Fruit fly (Drosophila melanogaster) whole organism, embryonic: ENCODE results near the gene Taf2.
A peak's percentile ranks its signal among the peaks of the same experiment; 100 is the strongest.

Source experiments
- Asciz ChIP-seq: fragments of 200-800 bp; sonication (Bioruptor generic); optimal IDR thresholded peaks from 2 replicates; lab custom pipeline; 2017; ENCODE audit warnings: missing biosample characterization, mild to moderate bottlenecking, missing genetic modification characterization, missing genetic modification reagents
- Atf-2 ChIP-seq: fragments of 200-800 bp; sonication (Bioruptor generic); optimal IDR thresholded peaks from 2 replicates; lab custom pipeline; 2016; ENCODE audit warnings: missing biosample characterization, missing genetic modification characterization
- Atf3 ChIP-seq: fragments of 200-800 bp; sonication (Bioruptor generic); optimal IDR thresholded peaks from 3 replicates; lab custom pipeline; 2016; ENCODE audit warnings: missing biosample characterization, missing genetic modification characterization
- Blimp-1 ChIP-seq: fragments of 200-800 bp; sonication (Bioruptor generic); optimal IDR thresholded peaks from 3 replicates; lab custom pipeline; 2018; ENCODE audit warnings: missing biosample characterization, missing genetic modification characterization, mild to moderate bottlenecking, moderate library complexity, missing genetic modification reagents
- BtbVII ChIP-seq: fragments of 200-800 bp; sonication (Bioruptor generic); optimal IDR thresholded peaks from 3 replicates; lab custom pipeline; 2017; ENCODE audit warnings: missing biosample characterization, mild to moderate bottlenecking, missing genetic modification characterization
- C15 ChIP-seq: fragments of 200-800 bp; sonication (Bioruptor generic); IDR thresholded peaks from 3 replicates; pipeline ENCODE4 v1.3.6; 2022; ENCODE audit warnings: missing biosample characterization, missing genetic modification characterization
- CG10543 ChIP-seq: fragments of 200-800 bp; sonication (Bioruptor generic); optimal IDR thresholded peaks from 3 replicates; lab custom pipeline; 2017; ENCODE audit warnings: missing biosample characterization, mild to moderate bottlenecking, missing genetic modification characterization, moderate library complexity
- CG11456 ChIP-seq: fragments of 200-800 bp; sonication (Bioruptor generic); IDR thresholded peaks from 3 replicates; pipeline ENCODE4 v1.3.6; 2022; ENCODE audit warnings: missing biosample characterization, missing genetic modification characterization
- CG15011 ChIP-seq: fragments of 200-800 bp; sonication (Bioruptor generic); optimal IDR thresholded peaks from 3 replicates; lab custom pipeline; 2018; ENCODE audit warnings: missing biosample characterization, mild to moderate bottlenecking, missing genetic modification characterization
- CG1603 ChIP-seq: fragments of 200-800 bp; sonication (Bioruptor generic); optimal IDR thresholded peaks from 2 replicates; lab custom pipeline; 2019; ENCODE audit warnings: missing biosample characterization, mild to moderate bottlenecking, missing genetic modification characterization, moderate library complexity
- CG16813 ChIP-seq: fragments of 200-800 bp; sonication (Bioruptor generic); IDR thresholded peaks from 3 replicates; pipeline ENCODE4 v1.3.6; 2022; ENCODE audit warnings: missing biosample characterization, missing genetic modification characterization; ENCODE audit not compliant: partially characterized antibody
- CG17186 ChIP-seq: fragments of 200-800 bp; sonication (Bioruptor generic); optimal IDR thresholded peaks from 3 replicates; lab custom pipeline; 2017; ENCODE audit warnings: missing biosample characterization, missing genetic modification reagents, missing genetic modification characterization
- CG1792 ChIP-seq: fragments of 200-800 bp; sonication (Bioruptor generic); optimal IDR thresholded peaks from 2 replicates; lab custom pipeline; 2016; ENCODE audit warnings: missing biosample characterization, missing genetic modification characterization
- CG18476 ChIP-seq: fragments of 200-800 bp; sonication (Bioruptor generic); optimal IDR thresholded peaks from 2 replicates; lab custom pipeline; 2016; ENCODE audit warnings: missing biosample characterization, mild to moderate bottlenecking, missing genetic modification characterization
- CG18599 ChIP-seq: fragments of 200-800 bp; sonication (Bioruptor generic); optimal IDR thresholded peaks from 3 replicates; lab custom pipeline; 2017; ENCODE audit warnings: missing biosample characterization, missing genetic modification characterization, mild to moderate bottlenecking, moderate library complexity, missing genetic modification reagents
- CG18764 ChIP-seq: fragments of 200-800 bp; sonication (Bioruptor generic); optimal IDR thresholded peaks from 3 replicates; lab custom pipeline; 2016; ENCODE audit warnings: missing biosample characterization, missing genetic modification characterization
- CG2199 ChIP-seq: fragments of 200-800 bp; sonication (Bioruptor generic); IDR thresholded peaks from 3 replicates; pipeline ENCODE4 v1.3.6; 2022; ENCODE audit warnings: missing biosample characterization, missing genetic modification characterization
- CG2202 ChIP-seq: fragments of 200-800 bp; sonication (Bioruptor generic); optimal IDR thresholded peaks from 2 replicates; lab custom pipeline; 2018; ENCODE audit warnings: missing biosample characterization, mild to moderate bottlenecking, missing genetic modification characterization
- CG2889 ChIP-seq: fragments of 200-800 bp; sonication (Bioruptor generic); IDR thresholded peaks from 3 replicates; pipeline ENCODE4 v1.3.6; 2022; ENCODE audit warnings: missing biosample characterization, missing genetic modification characterization
- CG31365 ChIP-seq: fragments of 200-800 bp; sonication (Bioruptor generic); optimal IDR thresholded peaks from 2 replicates; lab custom pipeline; 2018; ENCODE audit warnings: missing biosample characterization, mild to moderate bottlenecking, missing genetic modification characterization
- CG3847 ChIP-seq: fragments of 200-800 bp; sonication (Bioruptor generic); IDR thresholded peaks from 2 replicates; pipeline ENCODE4 v1.3.6; 2022; ENCODE audit warnings: missing biosample characterization, missing genetic modification characterization
- CG4282 ChIP-seq: fragments of 200-800 bp; sonication (Bioruptor generic); optimal IDR thresholded peaks from 2 replicates; lab custom pipeline; 2016; ENCODE audit warnings: missing biosample characterization, missing genetic modification characterization
- CG4730 ChIP-seq: fragments of 200-800 bp; sonication (Bioruptor generic); IDR thresholded peaks from 2 replicates; pipeline ENCODE4 v1.3.6; 2022; ENCODE audit warnings: missing biosample characterization, missing genetic modification characterization
- CG7839 ChIP-seq: fragments of 200-800 bp; sonication (Bioruptor generic); optimal IDR thresholded peaks from 3 replicates; lab custom pipeline; 2018; ENCODE audit warnings: missing biosample characterization, mild to moderate bottlenecking, missing genetic modification characterization, moderate library complexity
- CoRest ChIP-seq: fragments of 200-800 bp; sonication (Bioruptor generic); optimal IDR thresholded peaks from 3 replicates; lab custom pipeline; 2018; ENCODE audit warnings: missing biosample characterization, mild to moderate bottlenecking, missing genetic modification characterization, moderate library complexity
- Dip2 ChIP-seq: fragments of 200-800 bp; sonication (Bioruptor generic); IDR thresholded peaks from 2 replicates; pipeline ENCODE4 v1.3.6; 2022; ENCODE audit warnings: missing biosample characterization, missing genetic modification characterization
- Drgx ChIP-seq: fragments of 200-800 bp; sonication (Bioruptor generic); IDR thresholded peaks from 2 replicates; pipeline ENCODE4 v1.3.6; 2022; ENCODE audit warnings: missing biosample characterization, missing genetic modification characterization
- Hand ChIP-seq: fragments of 200-800 bp; sonication (Bioruptor generic); optimal IDR thresholded peaks from 2 replicates; lab custom pipeline; 2017; ENCODE audit warnings: mild to moderate bottlenecking, missing biosample characterization, missing genetic modification reagents, missing genetic modification characterization
- Hmx ChIP-seq: fragments of 200-800 bp; sonication (Bioruptor generic); optimal IDR thresholded peaks from 2 replicates; lab custom pipeline; 2016; ENCODE audit warnings: missing biosample characterization, missing genetic modification characterization
- Hr3 ChIP-seq: fragments of 200-800 bp; sonication (Bioruptor generic); optimal IDR thresholded peaks from 3 replicates; lab custom pipeline; 2016; ENCODE audit warnings: missing biosample characterization, missing genetic modification characterization
- Mad ChIP-seq: fragments of 200-800 bp; sonication (Bioruptor generic); optimal IDR thresholded peaks from 2 replicates; lab custom pipeline; 2016; ENCODE audit warnings: missing biosample characterization, missing genetic modification characterization
- Max ChIP-seq: fragments of 200-800 bp; sonication (Bioruptor generic); optimal IDR thresholded peaks from 2 replicates; lab custom pipeline; 2016; ENCODE audit warnings: missing biosample characterization, mild to moderate bottlenecking, missing genetic modification characterization
- Mes4 ChIP-seq: fragments of 200-800 bp; sonication (Bioruptor generic); optimal IDR thresholded peaks from 2 replicates; lab custom pipeline; 2016; ENCODE audit warnings: missing biosample characterization, missing genetic modification characterization
- Poxn ChIP-seq: fragments of 200-800 bp; sonication (Bioruptor generic); IDR thresholded peaks from 2 replicates; pipeline ENCODE4 v1.3.6; 2022; ENCODE audit warnings: missing biosample characterization, missing genetic modification characterization
- TFAM ChIP-seq: fragments of 200-800 bp; sonication (Bioruptor generic); optimal IDR thresholded peaks from 2 replicates; lab custom pipeline; 2017; ENCODE audit warnings: missing biosample characterization, missing genetic modification characterization, inconsistent platforms
- bigmax ChIP-seq: fragments of 200-800 bp; sonication (Bioruptor generic); optimal IDR thresholded peaks from 2 replicates; lab custom pipeline; 2018; ENCODE audit warnings: missing biosample characterization, mild to moderate bottlenecking, missing genetic modification characterization
- cad ChIP-seq: fragments of >200 bp; optimal IDR thresholded peaks from 2 replicates; lab custom pipeline; 2017; ENCODE audit warnings: missing biosample characterization, missing genetic modification characterization
- cato ChIP-seq: fragments of 200-800 bp; sonication (Bioruptor generic); optimal IDR thresholded peaks from 2 replicates; lab custom pipeline; 2016; ENCODE audit warnings: missing biosample characterization, missing genetic modification characterization, borderline replicate concordance
- crol ChIP-seq: fragments of 200-800 bp; sonication (Bioruptor generic); IDR thresholded peaks from 2 replicates; pipeline ENCODE4 v1.3.6; 2022; ENCODE audit warnings: missing biosample characterization, missing genetic modification characterization
- eyg ChIP-seq: fragments of 200-800 bp; sonication (Bioruptor generic); optimal IDR thresholded peaks from 3 replicates; lab custom pipeline; 2016; ENCODE audit warnings: missing biosample characterization, missing genetic modification characterization
- fd3F ChIP-seq: fragments of 200-800 bp; sonication (Bioruptor generic); optimal IDR thresholded peaks from 2 replicates; lab custom pipeline; 2018; ENCODE audit warnings: missing biosample characterization, mild to moderate bottlenecking, missing genetic modification characterization, moderate library complexity
- fru ChIP-seq: fragments of >200 bp; optimal IDR thresholded peaks from 2 replicates; lab custom pipeline; 2017
- grau ChIP-seq: fragments of 200-800 bp; optimal IDR thresholded peaks from 3 replicates; lab custom pipeline; 2019; ENCODE audit warnings: missing biosample characterization, mild to moderate bottlenecking, missing genetic modification characterization, moderate library complexity
- ham ChIP-seq: fragments of 200-800 bp; sonication (Bioruptor generic); IDR thresholded peaks from 2 replicates; pipeline ENCODE4 v1.3.6; 2022; ENCODE audit warnings: missing biosample characterization, missing genetic modification characterization
- mld ChIP-seq: fragments of 200-800 bp; sonication (Bioruptor generic); IDR thresholded peaks from 3 replicates; pipeline ENCODE4 v1.3.6; 2022; ENCODE audit warnings: missing biosample characterization, missing genetic modification characterization; ENCODE audit not compliant: partially characterized antibody
- pros ChIP-seq: fragments of 200-800 bp; sonication (Bioruptor generic); optimal IDR thresholded peaks from 3 replicates; lab custom pipeline; 2019; ENCODE audit warnings: missing biosample characterization, mild to moderate bottlenecking, missing genetic modification characterization, moderate library complexity
- schlank ChIP-seq: fragments of 200-800 bp; sonication (Bioruptor generic); optimal IDR thresholded peaks from 2 replicates; lab custom pipeline; 2018; ENCODE audit warnings: missing biosample characterization, mild to moderate bottlenecking, missing genetic modification characterization
- scrt ChIP-seq: fragments of 200-800 bp; sonication (Bioruptor generic); optimal IDR thresholded peaks from 2 replicates; lab custom pipeline; 2018; ENCODE audit warnings: missing biosample characterization, mild to moderate bottlenecking, missing genetic modification characterization, moderate library complexity
- slp2 ChIP-seq: fragments of 200-800 bp; sonication (Bioruptor generic); optimal IDR thresholded peaks from 2 replicates; lab custom pipeline; 2016; ENCODE audit warnings: missing biosample characterization, missing genetic modification characterization
- toy ChIP-seq: fragments of 200-800 bp; sonication (Bioruptor generic); IDR thresholded peaks from 2 replicates; pipeline ENCODE4 v1.3.6; 2022; ENCODE audit warnings: missing biosample characterization, missing genetic modification characterization
- vnd ChIP-seq: fragments of 200-800 bp; sonication (Bioruptor generic); IDR thresholded peaks from 3 replicates; pipeline ENCODE4 v1.3.6; 2022; ENCODE audit warnings: missing biosample characterization, missing genetic modification characterization; ENCODE audit not compliant: partially characterized antibody
- zfh1 ChIP-seq: fragments of 200-800 bp; sonication (Bioruptor generic); IDR thresholded peaks from 3 replicates; pipeline ENCODE4 v1.3.6; 2022; ENCODE audit warnings: missing biosample characterization, missing genetic modification characterization

Gene Taf2

DNA sequence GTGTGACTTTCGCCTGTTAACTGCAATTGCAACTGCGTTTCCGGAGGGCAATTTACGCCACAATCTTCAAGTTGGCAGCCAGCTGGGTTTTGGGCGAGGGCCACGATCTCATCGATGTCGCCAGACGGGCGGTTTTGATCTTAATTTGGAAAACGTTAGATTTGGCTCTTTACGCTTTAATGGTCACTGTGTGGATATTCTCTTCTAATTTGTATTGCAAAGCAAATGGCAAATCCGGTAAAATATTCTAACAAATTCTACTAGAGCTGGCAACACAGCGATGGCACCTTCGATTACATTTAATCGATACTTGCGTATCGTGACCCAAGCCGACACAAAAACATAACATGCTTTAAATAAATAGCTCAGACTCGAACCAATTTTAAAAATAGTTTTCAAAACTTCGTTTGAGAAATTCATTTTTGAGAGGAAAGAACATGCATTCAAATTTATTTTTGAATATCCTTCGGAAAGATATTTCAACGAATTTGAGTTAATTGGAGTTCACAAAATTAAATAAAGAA, 51.9 kb downstream of the Taf2 start, which contains the start of gene I-2 (continued):
- TF ChIP-seq Asciz (GFP tag; lab: Kevin White, UChicago) (no peak), Mes4 (GFP tag; lab: Kevin White, UChicago) (no peak), Dip2 (GFP tag; lab: Robert Waterston, UW) (no peak), BtbVII (GFP tag; lab: Kevin White, UChicago) (no peak), CG1603 (tag; lab: Kevin White, UChicago) (no peak), vnd (GFP tag; lab: Robert Waterston, UW) (peak; percentile 73), Mad (GFP tag; lab: Kevin White, UChicago) (no peak), slp2 (GFP tag; lab: Kevin White, UChicago) (no peak), schlank (no peak), CG11456 (GFP tag; lab: Robert Waterston, UW) (no peak), pros (GFP tag; lab: Kevin White, UChicago) (no peak), Atf-2 (GFP tag; lab: Kevin White, UChicago) (no peak), C15 (GFP tag; lab: Robert Waterston, UW) (no peak), zfh1 (GFP tag; lab: Robert Waterston, UW) (no peak), CG4730 (GFP tag; lab: Robert Waterston, UW) (no peak), toy (GFP tag; lab: Robert Waterston, UW) (no peak), fd3F (GFP tag; lab: Kevin White, UChicago) (no peak), Hand (GFP tag; lab: Kevin White, UChicago) (no peak), Poxn (no peak), grau (tag; lab: Kevin White, UChicago) (peak; percentile 34), Hmx (GFP tag; lab: Kevin White, UChicago) (no peak), CG10543 (no peak), CG17186 (GFP tag; lab: Kevin White, UChicago) (peak; percentile 90), CG2199 (GFP tag; lab: Robert Waterston, UW) (no peak), TFAM (GFP tag; lab: Kevin White, UChicago) (no peak), scrt (GFP tag; lab: Kevin White, UChicago) (no peak), CG1792 (GFP tag; lab: Kevin White, UChicago) (no peak), CG18764 (GFP tag; lab: Kevin White, UChicago) (no peak), Max (GFP tag; lab: Kevin White, UChicago) (no peak), CG7839 (tag; lab: Kevin White, UChicago) (no peak), Atf3 (GFP tag; lab: Kevin White, UChicago) (no peak), CoRest (tag; lab: Kevin White, UChicago) (peak; percentile 34), cato (GFP tag; lab: Kevin White, UChicago) (no peak), CG4282 (GFP tag; lab: Kevin White, UChicago) (peak; percentile 16), mld (GFP tag; lab: Robert Waterston, UW) (0 out of 3 replicates have a peak, but pooled peaks have one; percentile 41), CG18599 (no peak), Hr3 (GFP tag; lab: Kevin White, UChicago) (no peak), CG31365 (tag; lab: Kevin White, UChicago) (no peak), CG18476 (GFP tag; lab: Kevin White, UChicago) (no peak), bigmax (GFP tag; lab: Kevin White, UChicago) (no peak), Blimp-1 (GFP tag; lab: Kevin White, UChicago) (no peak), CG3847 (GFP tag; lab: Robert Waterston, UW) (no peak), CG2889 (GFP tag; lab: Robert Waterston, UW) (no peak), CG2202 (tag; lab: Kevin White, UChicago) (no peak), ham (no peak), crol (no peak), CG15011 (GFP tag; lab: Kevin White, UChicago) (no peak), fru (no peak), CG16813 (GFP tag; lab: Robert Waterston, UW) (peak; percentile 83), eyg (no peak), cad (no peak), Drgx (GFP tag; lab: Robert Waterston, UW) (no peak)
